Worm (Caenorhabditis elegans) whole organism, young adult: Measurements from ENCODE around the gene F41G3.3.

ENCODE experiments used
- C06A6.2 ChIP-seq: fragments of 200-800 bp; sonication (Bioruptor generic); conservative IDR thresholded peaks from 2 replicates; pipeline ENCODE4 v1.3.6; 2022; ENCODE audit warnings: missing genetic modification characterization, missing compliant biosample characterization
- C17E4.6 ChIP-seq: fragments of 200-800 bp; sonication (Bioruptor generic); IDR thresholded peaks from 2 replicates; pipeline ENCODE4 v1.3.6; 2022; ENCODE audit warnings: missing genetic modification reagents, missing genetic modification characterization, missing compliant biosample characterization
- F10E7.11 ChIP-seq: sonication (generic microtip); optimal IDR thresholded peaks from 2 replicates; lab custom pipeline; 2017; ENCODE audit warnings: mild to moderate bottlenecking, missing genetic modification characterization, moderate library complexity, missing compliant biosample characterization
- F33H1.4 ChIP-seq: fragments of 200-800 bp; sonication (Bioruptor generic); IDR thresholded peaks from 2 replicates; pipeline ENCODE4 v1.3.6; 2022; ENCODE audit warnings: missing genetic modification reagents, missing genetic modification characterization, missing compliant biosample characterization
- F57A8.1 ChIP-seq: fragments of 200-800 bp; sonication (Bioruptor generic); optimal IDR thresholded peaks from 2 replicates; lab custom pipeline; 2018; ENCODE audit warnings: mild to moderate bottlenecking, missing genetic modification characterization, moderate library complexity, missing compliant biosample characterization
- Y53F4B.3 ChIP-seq: fragments of 200-800 bp; sonication (Bioruptor generic); IDR thresholded peaks from 2 replicates; pipeline ENCODE4 v1.3.6; 2022; ENCODE audit warnings: missing genetic modification reagents, missing genetic modification characterization, missing compliant biosample characterization
- ZK185.1 ChIP-seq: sonication (generic microtip); optimal IDR thresholded peaks from 2 replicates; lab custom pipeline; 2016; ENCODE audit warnings: mild to moderate bottlenecking, missing genetic modification characterization, missing compliant biosample characterization; ENCODE audit not compliant: poor library complexity, severe bottlenecking
- ama-1 ChIP-seq, 3 experiments: fragments of 150-350 bp in 1 of 3; sonication (generic microtip) in 2 of 3; optimal IDR thresholded peaks; 2 replicates each; lab custom pipeline; 2014 to 2018; ENCODE audit warnings: missing biosample characterization in 2 of 3, missing genetic modification characterization in 2 of 3, missing genetic modification reagents in 2 of 3
- atf-7 ChIP-seq: sonication (generic microtip); optimal IDR thresholded peaks from 2 replicates; lab custom pipeline; 2017; ENCODE audit warnings: mild to moderate bottlenecking, missing genetic modification characterization, missing compliant biosample characterization
- attf-5 ChIP-seq: fragments of 200-800 bp; sonication (Bioruptor generic); optimal IDR thresholded peaks from 2 replicates; lab custom pipeline; 2018; ENCODE audit warnings: mild to moderate bottlenecking, missing genetic modification characterization, missing compliant biosample characterization
- bed-1 ChIP-seq: fragments of 200-800 bp; sonication (Bioruptor generic); IDR thresholded peaks from 2 replicates; pipeline ENCODE4 v1.3.6; 2022; ENCODE audit warnings: missing genetic modification reagents, missing genetic modification characterization, missing compliant biosample characterization
- ceh-100 ChIP-seq: fragments of 200-800 bp; sonication (Bioruptor generic); IDR thresholded peaks from 2 replicates; pipeline ENCODE4 v1.3.6; 2022; ENCODE audit warnings: missing genetic modification reagents, missing genetic modification characterization, missing compliant biosample characterization
- ceh-58 ChIP-seq: fragments of 200-800 bp; sonication (Bioruptor generic); IDR thresholded peaks from 2 replicates; pipeline ENCODE4 v1.3.6; 2022; ENCODE audit warnings: missing genetic modification characterization, missing compliant biosample characterization
- chd-7 ChIP-seq: sonication (generic microtip); optimal IDR thresholded peaks from 2 replicates; lab custom pipeline; 2016; ENCODE audit warnings: mild to moderate bottlenecking, missing genetic modification characterization, moderate library complexity, missing compliant biosample characterization
- die-1 ChIP-seq: sonication (generic microtip); optimal IDR thresholded peaks from 2 replicates; lab custom pipeline; 2016; ENCODE audit warnings: missing genotype, mild to moderate bottlenecking, missing genetic modification characterization, missing compliant biosample characterization
- dox-1 ChIP-seq: fragments of 200-800 bp; sonication (Bioruptor generic); IDR thresholded peaks from 2 replicates; pipeline ENCODE4 v1.3.6; 2022; ENCODE audit warnings: missing genetic modification reagents, missing genetic modification characterization, missing compliant biosample characterization
- dpl-1 ChIP-seq: fragments of 150-350 bp; optimal IDR thresholded peaks from 2 replicates; lab custom pipeline; 2014; ENCODE audit warnings: missing biosample characterization, missing genetic modification reagents, missing genetic modification characterization
- egl-44 ChIP-seq: fragments of 200-800 bp; sonication (Bioruptor generic); IDR thresholded peaks from 2 replicates; pipeline ENCODE4 v1.3.6; 2022; ENCODE audit warnings: missing genetic modification reagents, missing genetic modification characterization, missing compliant biosample characterization
- egrh-3 ChIP-seq: fragments of 200-800 bp; sonication (Bioruptor generic); IDR thresholded peaks from 2 replicates; pipeline ENCODE4 v1.3.6; 2022; ENCODE audit warnings: missing genetic modification reagents, missing genetic modification characterization, missing compliant biosample characterization
- ets-4 ChIP-seq: fragments of 200-800 bp; sonication (Bioruptor generic); optimal IDR thresholded peaks from 2 replicates; lab custom pipeline; 2018; ENCODE audit warnings: mild to moderate bottlenecking, missing genetic modification characterization, missing compliant biosample characterization
- hmg-1.2 ChIP-seq: fragments of 200-800 bp; sonication (Bioruptor generic); IDR thresholded peaks from 2 replicates; pipeline ENCODE4 v1.3.6; 2022; ENCODE audit warnings: missing genetic modification reagents, missing genetic modification characterization, missing compliant biosample characterization
- lag-1 ChIP-seq: fragments of 200-800 bp; sonication (Bioruptor generic); IDR thresholded peaks from 2 replicates; pipeline ENCODE4 v1.3.6; 2022; ENCODE audit warnings: missing genetic modification reagents, missing genetic modification characterization, missing compliant biosample characterization
- lin-40 ChIP-seq: sonication (generic microtip); optimal IDR thresholded peaks from 2 replicates; lab custom pipeline; 2016; ENCODE audit warnings: missing genetic modification characterization, mild to moderate bottlenecking, missing compliant biosample characterization, missing genotype, missing genetic modification reagents
- lir-1 ChIP-seq: fragments of 200-800 bp; sonication (Bioruptor generic); conservative IDR thresholded peaks from 2 replicates; pipeline ENCODE4 v1.3.6; 2022; ENCODE audit warnings: missing genetic modification reagents, missing genetic modification characterization, missing compliant biosample characterization
- lsy-27 ChIP-seq: sonication (generic microtip); optimal IDR thresholded peaks from 2 replicates; lab custom pipeline; 2017; ENCODE audit warnings: missing genetic modification characterization, mild to moderate bottlenecking, missing compliant biosample characterization, antibody characterized with exemption, missing genotype, borderline replicate concordance; ENCODE audit not compliant: insufficient read depth
- madf-3 ChIP-seq: fragments of 200-800 bp; sonication (Bioruptor generic); IDR thresholded peaks from 2 replicates; pipeline ENCODE4 v1.3.6; 2022; ENCODE audit warnings: missing genetic modification reagents, missing genetic modification characterization, missing compliant biosample characterization
- madf-6 ChIP-seq: fragments of 200-800 bp; sonication (Bioruptor generic); IDR thresholded peaks from 2 replicates; pipeline ENCODE4 v1.3.6; 2022; ENCODE audit warnings: missing genetic modification reagents, missing genetic modification characterization, missing compliant biosample characterization
- nfya-2 ChIP-seq: fragments of 200-800 bp; sonication (Bioruptor generic); IDR thresholded peaks from 2 replicates; pipeline ENCODE4 v1.3.6; 2022; ENCODE audit warnings: missing genetic modification reagents, missing genetic modification characterization, missing compliant biosample characterization
- nfyb-1 ChIP-seq: fragments of 200-800 bp; sonication (Bioruptor generic); IDR thresholded peaks from 2 replicates; pipeline ENCODE4 v1.3.6; 2022; ENCODE audit warnings: missing genetic modification reagents, missing genetic modification characterization, missing compliant biosample characterization
- nhr-120 ChIP-seq: fragments of 200-800 bp; sonication (Bioruptor generic); IDR thresholded peaks from 2 replicates; pipeline ENCODE4 v1.3.6; 2022; ENCODE audit warnings: missing genetic modification characterization, missing compliant biosample characterization
- nhr-80 ChIP-seq: sonication (generic microtip); optimal IDR thresholded peaks from 2 replicates; lab custom pipeline; 2016; ENCODE audit warnings: missing genetic modification characterization, missing compliant biosample characterization
- nhr-90 ChIP-seq: sonication (generic microtip); optimal IDR thresholded peaks from 2 replicates; lab custom pipeline; 2016; ENCODE audit warnings: missing genotype, mild to moderate bottlenecking, missing genetic modification characterization, missing compliant biosample characterization
- rec-8 ChIP-seq, 2 experiments: sonication (generic microtip); optimal IDR thresholded peaks; 2 replicates each; lab custom pipeline; 2016; ENCODE audit warnings: mild to moderate bottlenecking in 2 of 2, missing genetic modification characterization in 2 of 2, missing genetic modification reagents in 2 of 2, missing genotype in 2 of 2, missing biosample characterization in 1 of 2, missing compliant biosample characterization in 1 of 2, moderate library complexity in 1 of 2
- sptf-2 ChIP-seq: fragments of 200-800 bp; sonication (Bioruptor generic); optimal IDR thresholded peaks from 2 replicates; lab custom pipeline; 2018; ENCODE audit warnings: mild to moderate bottlenecking, missing genetic modification characterization, missing compliant biosample characterization
- zfh-2 ChIP-seq: fragments of 200-800 bp; sonication (Bioruptor generic); conservative IDR thresholded peaks from 2 replicates; pipeline ENCODE4 v1.3.6; 2022; ENCODE audit warnings: missing genetic modification reagents, missing genetic modification characterization, missing compliant biosample characterization
- ztf-25 ChIP-seq: fragments of 200-800 bp; sonication (Bioruptor generic); IDR thresholded peaks from 2 replicates; pipeline ENCODE4 v1.3.6; 2022; ENCODE audit warnings: missing genetic modification reagents, missing genetic modification characterization, missing compliant biosample characterization
- ztf-3 ChIP-seq: fragments of 200-800 bp; sonication (Bioruptor generic); optimal IDR thresholded peaks from 2 replicates; lab custom pipeline; 2018; ENCODE audit warnings: mild to moderate bottlenecking, missing genetic modification characterization, missing compliant biosample characterization

The F41G3.3 gene

ce11 chrII:6713003-6713402 lies 43.3 kb upstream of the F41G3.3 start:
- TF ChIP-seq ceh-100 (GFP tag; lab: Robert Waterston, UW) (no peak), rec-8 (tag; optimal IDR thresholded peaks at IDR 0.05; lab: Kevin White, UChicago) (no peak), egl-44 (GFP tag; lab: Robert Waterston, UW) (no peak), chd-7 (no peak), zfh-2 (no peak), atf-7 (tag; lab: Kevin White, UChicago) (no peak), dox-1 (GFP tag; lab: Robert Waterston, UW) (no peak), nfyb-1 (GFP tag; lab: Robert Waterston, UW) (no peak), madf-6 (GFP tag; lab: Robert Waterston, UW) (no peak), C17E4.6 (GFP tag; lab: Robert Waterston, UW) (no peak), hmg-1.2 (GFP tag; lab: Robert Waterston, UW) (no peak)

- TF ChIP-seq ama-1 (optimal IDR thresholded peaks at IDR 0.05; lab: Kevin White, UChicago) = no peak
- no peak for TF ChIP-seq ama-1 (GFP tag; optimal IDR thresholded peaks at IDR 0.05; lab: Kevin White, UChicago)
- TF ChIP-seq egl-44 (GFP tag; lab: Robert Waterston, UW) = no peak
- TF ChIP-seq lag-1 (GFP tag; lab: Robert Waterston, UW) = no peak
- TF ChIP-seq ZK185.1 (tag; lab: Kevin White, UChicago) = no peak
- no peak for TF ChIP-seq ztf-3 (GFP tag; lab: Kevin White, UChicago)
- TF ChIP-seq ets-4 (GFP tag; lab: Kevin White, UChicago) = no peak
- no peak for TF ChIP-seq madf-3
- TF ChIP-seq F57A8.1 = no peak
- no peak for TF ChIP-seq nhr-120 (GFP tag; lab: Robert Waterston, UW)
- no peak for TF ChIP-seq ceh-58
- no peak for TF ChIP-seq die-1 (tag; lab: Kevin White, UChicago)
- TF ChIP-seq sptf-2 = no peak
Measured at ce11 chrII:6713832-6714342, 42.4 kb upstream of the F41G3.3 start, which contains the start of gene dpy-2. TSS of gene dpy-2 (plus strand) at chrII:6714292.

ce11 chrII:6715853-6716252 lies 40.5 kb upstream of the F41G3.3 start:
- TF ChIP-seq nfya-2 (GFP tag; lab: Robert Waterston, UW) (no peak), F10E7.11 (tag; lab: Kevin White, UChicago) (no peak), egrh-3 (GFP tag; lab: Robert Waterston, UW) (no peak), C06A6.2 (GFP tag; lab: Robert Waterston, UW) (no peak), nhr-90 (tag; lab: Kevin White, UChicago) (no peak), lin-40 (tag; lab: Kevin White, UChicago) (no peak), bed-1 (GFP tag; lab: Robert Waterston, UW) (no peak), dpl-1 (no peak), lir-1 (GFP tag; lab: Robert Waterston, UW) (no peak), F33H1.4 (GFP tag; lab: Robert Waterston, UW) (no peak), lsy-27 (tag; lab: Kevin White, UChicago) (no peak), Y53F4B.3 (GFP tag; lab: Robert Waterston, UW) (no peak), ztf-25 (GFP tag; lab: Robert Waterston, UW) (no peak), attf-5 (GFP tag; lab: Kevin White, UChicago) (no peak), ceh-100 (GFP tag; lab: Robert Waterston, UW) (no peak), nhr-80 (no peak)
